Worm (Caenorhabditis elegans) whole organism, young adult: ENCODE results near the gene clec-172.

Source experiments
- B0035.1 ChIP-seq: sonication (generic microtip); optimal IDR thresholded peaks from 2 replicates; lab custom pipeline; 2016; ENCODE audit warnings: missing genetic modification characterization, mild to moderate bottlenecking, missing compliant biosample characterization, missing genotype, missing genetic modification reagents
- B0261.1 ChIP-seq: sonication (generic microtip); optimal IDR thresholded peaks from 2 replicates; lab custom pipeline; 2016; ENCODE audit warnings: mild to moderate bottlenecking, missing genetic modification characterization, moderate library complexity, missing compliant biosample characterization
- F10E7.11 ChIP-seq: sonication (generic microtip); optimal IDR thresholded peaks from 2 replicates; lab custom pipeline; 2017; ENCODE audit warnings: mild to moderate bottlenecking, missing genetic modification characterization, moderate library complexity, missing compliant biosample characterization
- F22D6.2 ChIP-seq: sonication (generic microtip); optimal IDR thresholded peaks from 2 replicates; lab custom pipeline; 2016; ENCODE audit warnings: mild to moderate bottlenecking, missing genetic modification characterization, missing compliant biosample characterization
- F23B12.7 ChIP-seq: sonication (generic microtip); optimal IDR thresholded peaks from 2 replicates; lab custom pipeline; 2017; ENCODE audit warnings: missing genetic modification characterization, mild to moderate bottlenecking, missing compliant biosample characterization, antibody characterized with exemption, moderate library complexity; ENCODE audit not compliant: insufficient read depth
- F52B5.7 ChIP-seq: sonication (generic microtip); optimal IDR thresholded peaks from 2 replicates; lab custom pipeline; 2016; ENCODE audit warnings: mild to moderate bottlenecking, missing genetic modification characterization, missing compliant biosample characterization
- K11D2.4 ChIP-seq: fragments of 200-800 bp; sonication (Bioruptor generic); IDR thresholded peaks from 2 replicates; pipeline ENCODE4 v1.3.6; 2022; ENCODE audit warnings: missing genetic modification reagents, missing genetic modification characterization, missing compliant biosample characterization
- T26A5.8 ChIP-seq: sonication (generic microtip); optimal IDR thresholded peaks from 2 replicates; lab custom pipeline; 2016; ENCODE audit warnings: missing genetic modification characterization, missing compliant biosample characterization
- Y67H2A.10 ChIP-seq: fragments of 200-800 bp; sonication (Bioruptor generic); conservative IDR thresholded peaks from 2 replicates; pipeline ENCODE4 v1.3.6; 2022; ENCODE audit warnings: missing genetic modification reagents, missing genetic modification characterization, missing compliant biosample characterization
- Y79H2A.3 ChIP-seq: fragments of 200-800 bp; sonication (Bioruptor generic); conservative IDR thresholded peaks from 2 replicates; pipeline ENCODE4 v1.3.6; 2022; ENCODE audit warnings: missing genetic modification reagents, missing genetic modification characterization, missing compliant biosample characterization
- aptf-2 ChIP-seq: fragments of 200-800 bp; sonication (Bioruptor generic); conservative IDR thresholded peaks from 2 replicates; pipeline ENCODE4 v1.3.6; 2022; ENCODE audit warnings: missing genetic modification reagents, missing genetic modification characterization, missing compliant biosample characterization
- athp-1 ChIP-seq: sonication (generic microtip); optimal IDR thresholded peaks from 2 replicates; lab custom pipeline; 2017; ENCODE audit warnings: mild to moderate bottlenecking, missing genetic modification characterization, missing compliant biosample characterization
- attf-3 ChIP-seq: fragments of 200-800 bp; sonication (Bioruptor generic); conservative IDR thresholded peaks from 2 replicates; pipeline ENCODE4 v1.3.6; 2022; ENCODE audit warnings: missing genetic modification reagents, missing genetic modification characterization, missing compliant biosample characterization
- attf-6 ChIP-seq: fragments of 200-800 bp; sonication (Bioruptor generic); IDR thresholded peaks from 2 replicates; pipeline ENCODE4 v1.3.6; 2022; ENCODE audit warnings: missing genetic modification reagents, missing genetic modification characterization, missing compliant biosample characterization
- cebp-1 ChIP-seq, 2 experiments: fragments of 200-800 bp in 1 of 2; sonication (Bioruptor generic) in 1 of 2; sonication (generic microtip) in 1 of 2; IDR thresholded peaks in 1 of 2; optimal IDR thresholded peaks in 1 of 2; 2 replicates each; pipeline versions ENCODE4 v1.3.6 to Lab custom; 2017 to 2022; ENCODE audit warnings: missing compliant biosample characterization in 2 of 2, missing genetic modification characterization in 2 of 2, mild to moderate bottlenecking in 1 of 2, missing genetic modification reagents in 1 of 2, moderate library complexity in 1 of 2
- ceh-58 ChIP-seq: fragments of 200-800 bp; sonication (Bioruptor generic); IDR thresholded peaks from 2 replicates; pipeline ENCODE4 v1.3.6; 2022; ENCODE audit warnings: missing genetic modification characterization, missing compliant biosample characterization
- egrh-3 ChIP-seq: fragments of 200-800 bp; sonication (Bioruptor generic); IDR thresholded peaks from 2 replicates; pipeline ENCODE4 v1.3.6; 2022; ENCODE audit warnings: missing genetic modification reagents, missing genetic modification characterization, missing compliant biosample characterization
- him-1 ChIP-seq: sonication (generic microtip); optimal IDR thresholded peaks from 2 replicates; lab custom pipeline; 2016; ENCODE audit warnings: missing genotype, missing genetic modification reagents, missing genetic modification characterization, missing compliant biosample characterization
- hlh-12 ChIP-seq: sonication (generic microtip); optimal IDR thresholded peaks from 2 replicates; lab custom pipeline; 2016; ENCODE audit warnings: missing genetic modification characterization, missing compliant biosample characterization
- hmg-20 ChIP-seq: fragments of 200-800 bp; sonication (Bioruptor generic); IDR thresholded peaks from 2 replicates; pipeline ENCODE4 v1.3.6; 2022; ENCODE audit warnings: missing genetic modification reagents, missing genetic modification characterization, missing compliant biosample characterization
- lag-1 ChIP-seq: fragments of 200-800 bp; sonication (Bioruptor generic); IDR thresholded peaks from 2 replicates; pipeline ENCODE4 v1.3.6; 2022; ENCODE audit warnings: missing genetic modification reagents, missing genetic modification characterization, missing compliant biosample characterization
- let-607 ChIP-seq, 2 experiments: fragments of 200-800 bp in 1 of 2; sonication (Bioruptor generic) in 1 of 2; sonication (generic microtip) in 1 of 2; optimal IDR thresholded peaks; 2 replicates each; lab custom pipeline; 2016 to 2018; ENCODE audit warnings: mild to moderate bottlenecking in 2 of 2, missing compliant biosample characterization in 2 of 2, missing genetic modification characterization in 2 of 2, moderate library complexity in 2 of 2, missing genotype in 1 of 2
- lin-35 ChIP-seq, 3 experiments: fragments of 150-350 bp in 2 of 3; sonication (generic microtip) in 1 of 3; optimal IDR thresholded peaks; 2 replicates each; lab custom pipeline; 2014 to 2018; ENCODE audit warnings: missing biosample characterization in 3 of 3, missing genetic modification characterization in 3 of 3, missing genetic modification reagents in 3 of 3
- lin-54 ChIP-seq: fragments of 200-800 bp; sonication (Bioruptor generic); optimal IDR thresholded peaks from 2 replicates; lab custom pipeline; 2018; ENCODE audit warnings: mild to moderate bottlenecking, missing genetic modification characterization, missing compliant biosample characterization
- lir-1 ChIP-seq: fragments of 200-800 bp; sonication (Bioruptor generic); conservative IDR thresholded peaks from 2 replicates; pipeline ENCODE4 v1.3.6; 2022; ENCODE audit warnings: missing genetic modification reagents, missing genetic modification characterization, missing compliant biosample characterization
- madf-3 ChIP-seq: fragments of 200-800 bp; sonication (Bioruptor generic); IDR thresholded peaks from 2 replicates; pipeline ENCODE4 v1.3.6; 2022; ENCODE audit warnings: missing genetic modification reagents, missing genetic modification characterization, missing compliant biosample characterization
- mcd-1 ChIP-seq: fragments of 200-800 bp; sonication (Bioruptor generic); IDR thresholded peaks from 2 replicates; pipeline ENCODE4 v1.3.6; 2022; ENCODE audit warnings: missing genetic modification reagents, missing genetic modification characterization, missing compliant biosample characterization
- mel-28 ChIP-seq: sonication (generic microtip); optimal IDR thresholded peaks from 2 replicates; lab custom pipeline; 2016; ENCODE audit warnings: borderline replicate concordance, mild to moderate bottlenecking, missing genetic modification characterization, missing compliant biosample characterization
- mxl-1 ChIP-seq: sonication (generic microtip); optimal IDR thresholded peaks from 2 replicates; lab custom pipeline; 2016; ENCODE audit warnings: missing genetic modification characterization, missing compliant biosample characterization
- nfya-2 ChIP-seq: fragments of 200-800 bp; sonication (Bioruptor generic); IDR thresholded peaks from 2 replicates; pipeline ENCODE4 v1.3.6; 2022; ENCODE audit warnings: missing genetic modification reagents, missing genetic modification characterization, missing compliant biosample characterization
- nfyb-1 ChIP-seq: fragments of 200-800 bp; sonication (Bioruptor generic); IDR thresholded peaks from 2 replicates; pipeline ENCODE4 v1.3.6; 2022; ENCODE audit warnings: missing genetic modification reagents, missing genetic modification characterization, missing compliant biosample characterization
- nhr-179 ChIP-seq: sonication (generic microtip); optimal IDR thresholded peaks from 2 replicates; lab custom pipeline; 2016; ENCODE audit warnings: mild to moderate bottlenecking, missing genetic modification characterization, missing compliant biosample characterization
- nhr-80 ChIP-seq: sonication (generic microtip); optimal IDR thresholded peaks from 2 replicates; lab custom pipeline; 2016; ENCODE audit warnings: missing genetic modification characterization, missing compliant biosample characterization
- rcor-1 ChIP-seq: fragments of 200-800 bp; sonication (Bioruptor generic); IDR thresholded peaks from 2 replicates; pipeline ENCODE4 v1.3.6; 2022; ENCODE audit warnings: missing genetic modification reagents, missing genetic modification characterization, missing compliant biosample characterization
- rec-8 ChIP-seq, 2 experiments: sonication (generic microtip); optimal IDR thresholded peaks; 2 replicates each; lab custom pipeline; 2016; ENCODE audit warnings: mild to moderate bottlenecking in 2 of 2, missing genetic modification characterization in 2 of 2, missing genetic modification reagents in 2 of 2, missing genotype in 2 of 2, missing biosample characterization in 1 of 2, missing compliant biosample characterization in 1 of 2, moderate library complexity in 1 of 2
- rpc-1 ChIP-seq, 2 experiments: fragments of 150-350 bp in 1 of 2; sonication (generic microtip) in 1 of 2; optimal IDR thresholded peaks; 2 replicates each; lab custom pipeline; 2014 to 2018; ENCODE audit warnings: missing biosample characterization in 1 of 2, missing genetic modification characterization in 1 of 2, missing genetic modification reagents in 1 of 2, missing genotype in 1 of 2
- tbp1 ChIP-seq: fragments of 200-800 bp; sonication (Bioruptor generic); optimal IDR thresholded peaks from 2 replicates; lab custom pipeline; 2018; ENCODE audit warnings: mild to moderate bottlenecking, missing genetic modification characterization, missing compliant biosample characterization

clec-172 gene

ce11 chrIV:1484968-1485474 lies 31.4 kb downstream of the clec-172 start, which contains the start of gene Y77E11A.16:
Gene Y77E11A.16 (plus strand): TSS chrIV:1485424.
- TF ChIP-seq nhr-179 (tag; lab: Kevin White, UChicago) (no peak), ceh-58 (GFP tag; lab: Robert Waterston, UW) (no peak), lin-35 (GFP tag; optimal IDR thresholded peaks at IDR 0.05; lab: Kevin White, UChicago) (no peak), attf-3 (GFP tag; lab: Robert Waterston, UW) (no peak), him-1 (tag; lab: Kevin White, UChicago) (no peak), F52B5.7 (tag; lab: Kevin White, UChicago) (no peak), lin-54 (no peak), F23B12.7 (no peak), attf-6 (GFP tag; lab: Robert Waterston, UW) (no peak), athp-1 (tag; lab: Kevin White, UChicago) (no peak), madf-3 (GFP tag; lab: Robert Waterston, UW) (no peak), lag-1 (no peak), cebp-1 (GFP tag; IDR thresholded peaks at IDR 0.05; lab: Robert Waterston, UW) (no peak), cebp-1 (tag; optimal IDR thresholded peaks at IDR 0.05; lab: Kevin White, UChicago) (no peak), lir-1 (no peak), egrh-3 (GFP tag; lab: Robert Waterston, UW) (no peak), F22D6.2 (tag; lab: Kevin White, UChicago) (no peak), K11D2.4 (GFP tag; lab: Robert Waterston, UW) (no peak), B0261.1 (tag; lab: Kevin White, UChicago) (no peak), B0035.1 (tag; lab: Kevin White, UChicago) (no peak), nhr-80 (tag; lab: Kevin White, UChicago) (no peak)

ce11 chrIV:1478649-1479048 lies 37.8 kb downstream of the clec-172 start:
- no peak for TF ChIP-seq hmg-20 (GFP tag; lab: Robert Waterston, UW)
- no peak for TF ChIP-seq let-607 (tag; optimal IDR thresholded peaks at IDR 0.05; lab: Kevin White, UChicago)
- no peak for TF ChIP-seq Y67H2A.10 (GFP tag; lab: Robert Waterston, UW)
- TF ChIP-seq rpc-1 (optimal IDR thresholded peaks at IDR 0.05; lab: Kevin White, UChicago): peak; percentile 13
- peak; percentile 54 for TF ChIP-seq rpc-1 (tag; optimal IDR thresholded peaks at IDR 0.05; lab: Kevin White, UChicago)
- peak; percentile 57 for TF ChIP-seq tbp1 (GFP tag; lab: Kevin White, UChicago)
- TF ChIP-seq B0261.1 (tag; lab: Kevin White, UChicago): peak; percentile 19
- TF ChIP-seq, all 124 proteins: peak for 3

ce11 chrIV:1475009-1475408 lies 41.4 kb downstream of the clec-172 start, which contains the start of gene Y77E11A.12:
Gene Y77E11A.12 (minus strand): TSS chrIV:1475109.
- TF ChIP-seq rec-8 (tag; optimal IDR thresholded peaks at IDR 0.05; lab: Kevin White, UChicago): no peak
- TF ChIP-seq T26A5.8: no peak
- TF ChIP-seq mxl-1: no peak
- no peak for TF ChIP-seq rcor-1
- no peak for TF ChIP-seq lag-1
- no peak for TF ChIP-seq athp-1 (tag; lab: Kevin White, UChicago)
- no peak for TF ChIP-seq aptf-2 (GFP tag; lab: Robert Waterston, UW)
- TF ChIP-seq Y79H2A.3 (GFP tag; lab: Robert Waterston, UW): no peak
- no peak for TF ChIP-seq mcd-1 (GFP tag; lab: Robert Waterston, UW)
- TF ChIP-seq hlh-12 (tag; lab: Kevin White, UChicago): no peak
- no peak for TF ChIP-seq nfyb-1 (GFP tag; lab: Robert Waterston, UW)
- no peak for TF ChIP-seq mel-28
- TF ChIP-seq F52B5.7 (tag; lab: Kevin White, UChicago): no peak
- TF ChIP-seq nfya-2: no peak
- TF ChIP-seq F10E7.11 (tag; lab: Kevin White, UChicago): no peak
